Fruit fly (Drosophila melanogaster) whole organism, embryonic: Measurements from ENCODE around the gene CG6785.

Source experiments
- B-H2 ChIP-seq: fragments of 200-800 bp; sonication (Bioruptor generic); optimal IDR thresholded peaks from 2 replicates; lab custom pipeline; 2018; ENCODE audit warnings: missing biosample characterization, mild to moderate bottlenecking, missing genetic modification characterization
- CG10274 ChIP-seq: fragments of 200-800 bp; sonication (Bioruptor generic); optimal IDR thresholded peaks from 3 replicates; lab custom pipeline; 2017; ENCODE audit warnings: missing biosample characterization, mild to moderate bottlenecking, missing genetic modification characterization
- CG10543 ChIP-seq: fragments of 200-800 bp; sonication (Bioruptor generic); optimal IDR thresholded peaks from 3 replicates; lab custom pipeline; 2017; ENCODE audit warnings: missing biosample characterization, mild to moderate bottlenecking, missing genetic modification characterization, moderate library complexity
- CG12769 ChIP-seq: fragments of 200-800 bp; sonication (Bioruptor generic); optimal IDR thresholded peaks from 2 replicates; lab custom pipeline; 2019; ENCODE audit warnings: missing biosample characterization, mild to moderate bottlenecking, missing genetic modification characterization, moderate library complexity
- CG13287 ChIP-seq: fragments of 200-800 bp; sonication (Bioruptor generic); IDR thresholded peaks from 2 replicates; pipeline ENCODE4 v1.3.6; 2022; ENCODE audit warnings: missing biosample characterization, missing genetic modification characterization; ENCODE audit not compliant: partially characterized antibody
- CG14441 ChIP-seq: fragments of 200-800 bp; sonication (Bioruptor generic); IDR thresholded peaks from 2 replicates; pipeline ENCODE4 v1.3.6; 2022; ENCODE audit warnings: missing biosample characterization, missing genetic modification characterization
- CG1603 ChIP-seq: fragments of 200-800 bp; sonication (Bioruptor generic); optimal IDR thresholded peaks from 2 replicates; lab custom pipeline; 2019; ENCODE audit warnings: missing biosample characterization, mild to moderate bottlenecking, missing genetic modification characterization, moderate library complexity
- CG1647 ChIP-seq: fragments of 200-800 bp; sonication (Bioruptor generic); optimal IDR thresholded peaks from 3 replicates; lab custom pipeline; 2016; ENCODE audit warnings: missing biosample characterization, missing genetic modification characterization
- CG17359 ChIP-seq: fragments of 200-800 bp; sonication (Bioruptor generic); optimal IDR thresholded peaks from 3 replicates; lab custom pipeline; 2018; ENCODE audit warnings: missing biosample characterization, mild to moderate bottlenecking, missing genetic modification characterization, moderate library complexity
- CG17829 ChIP-seq: fragments of 200-800 bp; optimal IDR thresholded peaks from 2 replicates; lab custom pipeline; 2019; ENCODE audit warnings: missing biosample characterization, mild to moderate bottlenecking, missing genetic modification characterization, moderate library complexity
- CG2116 ChIP-seq: fragments of 200-800 bp; sonication (Bioruptor generic); optimal IDR thresholded peaks from 3 replicates; lab custom pipeline; 2018; ENCODE audit warnings: missing biosample characterization, mild to moderate bottlenecking, missing genetic modification characterization
- CG2202 ChIP-seq: fragments of 200-800 bp; sonication (Bioruptor generic); optimal IDR thresholded peaks from 2 replicates; lab custom pipeline; 2018; ENCODE audit warnings: missing biosample characterization, mild to moderate bottlenecking, missing genetic modification characterization
- CG31388 ChIP-seq: fragments of 200-800 bp; sonication (Bioruptor generic); optimal IDR thresholded peaks from 2 replicates; lab custom pipeline; 2016; ENCODE audit warnings: missing biosample characterization, missing genetic modification characterization
- CG33213 ChIP-seq: fragments of 200-800 bp; sonication (Bioruptor generic); optimal IDR thresholded peaks from 3 replicates; lab custom pipeline; 2016; ENCODE audit warnings: missing biosample characterization, missing genetic modification characterization
- CG34422 ChIP-seq: fragments of 200-800 bp; sonication (Bioruptor generic); IDR thresholded peaks from 3 replicates; pipeline ENCODE4 v1.3.6; 2022; ENCODE audit warnings: missing biosample characterization, missing genetic modification characterization
- CG43689 ChIP-seq: fragments of 200-800 bp; sonication (Bioruptor generic); IDR thresholded peaks from 2 replicates; pipeline ENCODE4 v1.3.6; 2022; ENCODE audit warnings: missing biosample characterization, missing genetic modification characterization
- CG4617 ChIP-seq: fragments of 200-800 bp; sonication (Bioruptor generic); optimal IDR thresholded peaks from 3 replicates; lab custom pipeline; 2016; ENCODE audit warnings: missing biosample characterization, missing genetic modification characterization, borderline replicate concordance
- CG4730 ChIP-seq: fragments of 200-800 bp; sonication (Bioruptor generic); IDR thresholded peaks from 2 replicates; pipeline ENCODE4 v1.3.6; 2022; ENCODE audit warnings: missing biosample characterization, missing genetic modification characterization
- CG6175 ChIP-seq: fragments of 200-800 bp; sonication (Bioruptor generic); IDR thresholded peaks from 3 replicates; pipeline ENCODE4 v1.3.6; 2022; ENCODE audit warnings: missing biosample characterization, missing genetic modification characterization
- CG6654 ChIP-seq: fragments of 200-800 bp; sonication (Bioruptor generic); optimal IDR thresholded peaks from 2 replicates; lab custom pipeline; 2017; ENCODE audit warnings: missing biosample characterization, mild to moderate bottlenecking, missing genetic modification characterization
- CG6854 ChIP-seq: fragments of 200-800 bp; sonication (Bioruptor generic); optimal IDR thresholded peaks from 3 replicates; lab custom pipeline; 2017; ENCODE audit warnings: missing biosample characterization, mild to moderate bottlenecking, missing genetic modification characterization
- CG7786 ChIP-seq: fragments of 200-800 bp; sonication (Bioruptor generic); optimal IDR thresholded peaks from 2 replicates; lab custom pipeline; 2016; ENCODE audit warnings: missing biosample characterization, missing genetic modification characterization
- CG8089 ChIP-seq: fragments of 200-800 bp; sonication (Bioruptor generic); optimal IDR thresholded peaks from 3 replicates; lab custom pipeline; 2016; ENCODE audit warnings: missing biosample characterization, missing genetic modification characterization
- D19A ChIP-seq: fragments of 200-800 bp; optimal IDR thresholded peaks from 3 replicates; lab custom pipeline; 2019; ENCODE audit warnings: missing biosample characterization, mild to moderate bottlenecking, missing genetic modification characterization, moderate library complexity
- D19B ChIP-seq: fragments of 200-800 bp; sonication (Bioruptor generic); optimal IDR thresholded peaks from 2 replicates; lab custom pipeline; 2017; ENCODE audit warnings: missing biosample characterization, mild to moderate bottlenecking, missing genetic modification characterization
- Dfd ChIP-seq, 2 experiments: fragments of >200 bp; optimal IDR thresholded peaks; 2 replicates each; lab custom pipeline; 2017; ENCODE audit warnings: missing biosample characterization in 2 of 2, missing genetic modification characterization in 2 of 2
- Hand ChIP-seq: fragments of 200-800 bp; sonication (Bioruptor generic); optimal IDR thresholded peaks from 2 replicates; lab custom pipeline; 2017; ENCODE audit warnings: mild to moderate bottlenecking, missing biosample characterization, missing genetic modification reagents, missing genetic modification characterization
- HmgZ ChIP-seq: fragments of 200-800 bp; sonication (Bioruptor generic); optimal IDR thresholded peaks from 2 replicates; lab custom pipeline; 2018; ENCODE audit warnings: missing biosample characterization, mild to moderate bottlenecking, missing genetic modification characterization
- YL-1 ChIP-seq: fragments of 200-800 bp; sonication (Bioruptor generic); optimal IDR thresholded peaks from 3 replicates; lab custom pipeline; 2017; ENCODE audit warnings: missing biosample characterization, mild to moderate bottlenecking, missing genetic modification characterization
- bowl ChIP-seq: fragments of 200-800 bp; sonication (Bioruptor generic); IDR thresholded peaks from 2 replicates; pipeline ENCODE4 v1.3.6; 2022; ENCODE audit warnings: missing biosample characterization, missing genetic modification characterization
- cg ChIP-seq: fragments of 200-800 bp; sonication (Bioruptor generic); optimal IDR thresholded peaks from 3 replicates; lab custom pipeline; 2019; ENCODE audit warnings: missing biosample characterization, mild to moderate bottlenecking, missing genetic modification characterization, moderate library complexity
- chinmo ChIP-seq: fragments of 200-800 bp; sonication (Bioruptor generic); IDR thresholded peaks from 4 replicates; pipeline ENCODE4 v1.3.6; 2022; ENCODE audit warnings: missing biosample characterization, missing genetic modification characterization; ENCODE audit not compliant: partially characterized antibody
- dm ChIP-seq: fragments of 200-800 bp; sonication (Bioruptor generic); optimal IDR thresholded peaks from 3 replicates; lab custom pipeline; 2016; ENCODE audit warnings: missing biosample characterization, missing genetic modification characterization
- dysf ChIP-seq: fragments of 200-800 bp; sonication (Bioruptor generic); IDR thresholded peaks from 3 replicates; pipeline ENCODE4 v1.3.6; 2022; ENCODE audit warnings: missing biosample characterization, missing genetic modification characterization
- gce ChIP-seq: fragments of 200-800 bp; sonication (Bioruptor generic); IDR thresholded peaks from 3 replicates; pipeline ENCODE4 v1.3.6; 2022; ENCODE audit warnings: missing biosample characterization, missing genetic modification characterization
- grau ChIP-seq: fragments of 200-800 bp; optimal IDR thresholded peaks from 3 replicates; lab custom pipeline; 2019; ENCODE audit warnings: missing biosample characterization, mild to moderate bottlenecking, missing genetic modification characterization, moderate library complexity
- gro ChIP-seq: fragments of 200-800 bp; sonication (Bioruptor generic); optimal IDR thresholded peaks from 2 replicates; lab custom pipeline; 2016; ENCODE audit warnings: missing biosample characterization, missing genetic modification characterization
- hth ChIP-seq: fragments of >200 bp; optimal IDR thresholded peaks from 2 replicates; lab custom pipeline; 2017; ENCODE audit warnings: inconsistent platforms
- klu ChIP-seq: fragments of 200-800 bp; sonication (Bioruptor generic); IDR thresholded peaks from 2 replicates; pipeline ENCODE4 v1.3.6; 2022; ENCODE audit warnings: missing biosample characterization, missing genetic modification characterization
- kni ChIP-seq: fragments of 200-800 bp; sonication (Bioruptor generic); optimal IDR thresholded peaks from 3 replicates; lab custom pipeline; 2017; ENCODE audit warnings: mild to moderate bottlenecking, missing biosample characterization, missing genetic modification reagents, missing genetic modification characterization
- knrl ChIP-seq: fragments of 200-800 bp; sonication (Bioruptor generic); IDR thresholded peaks from 3 replicates; pipeline ENCODE4 v1.3.6; 2022; ENCODE audit warnings: missing biosample characterization, missing genetic modification characterization; ENCODE audit not compliant: partially characterized antibody
- lbe ChIP-seq: fragments of 200-800 bp; sonication (Bioruptor generic); optimal IDR thresholded peaks from 2 replicates; lab custom pipeline; 2016; ENCODE audit warnings: missing biosample characterization, mild to moderate bottlenecking, missing genetic modification characterization
- mirr ChIP-seq: fragments of 200-800 bp; sonication (Bioruptor generic); optimal IDR thresholded peaks from 3 replicates; lab custom pipeline; 2018; ENCODE audit warnings: missing biosample characterization, mild to moderate bottlenecking, missing genetic modification characterization
- pnt ChIP-seq: fragments of 200-800 bp; sonication (Bioruptor generic); optimal IDR thresholded peaks from 3 replicates; lab custom pipeline; 2016; ENCODE audit warnings: missing biosample characterization, missing genetic modification characterization
- schlank ChIP-seq: fragments of 200-800 bp; sonication (Bioruptor generic); optimal IDR thresholded peaks from 2 replicates; lab custom pipeline; 2018; ENCODE audit warnings: missing biosample characterization, mild to moderate bottlenecking, missing genetic modification characterization
- scrt ChIP-seq: fragments of 200-800 bp; sonication (Bioruptor generic); optimal IDR thresholded peaks from 2 replicates; lab custom pipeline; 2018; ENCODE audit warnings: missing biosample characterization, mild to moderate bottlenecking, missing genetic modification characterization, moderate library complexity
- so ChIP-seq: fragments of 200-800 bp; sonication (Bioruptor generic); IDR thresholded peaks from 3 replicates; pipeline ENCODE4 v1.3.6; 2022; ENCODE audit warnings: missing biosample characterization, missing genetic modification characterization
- sug ChIP-seq: fragments of 200-800 bp; optimal IDR thresholded peaks from 2 replicates; lab custom pipeline; 2019; ENCODE audit warnings: missing biosample characterization, mild to moderate bottlenecking, missing genetic modification characterization, moderate library complexity
- vnd ChIP-seq: fragments of 200-800 bp; sonication (Bioruptor generic); IDR thresholded peaks from 3 replicates; pipeline ENCODE4 v1.3.6; 2022; ENCODE audit warnings: missing biosample characterization, missing genetic modification characterization; ENCODE audit not compliant: partially characterized antibody
- zen2 ChIP-seq: fragments of 200-800 bp; sonication (Bioruptor generic); IDR thresholded peaks from 3 replicates; pipeline ENCODE4 v1.3.6; 2022; ENCODE audit warnings: missing biosample characterization, missing genetic modification characterization; ENCODE audit not compliant: partially characterized antibody
- zf30C ChIP-seq: fragments of 200-800 bp; sonication (Bioruptor generic); optimal IDR thresholded peaks from 3 replicates; lab custom pipeline; 2018; ENCODE audit warnings: missing biosample characterization, mild to moderate bottlenecking, missing genetic modification characterization

Gene CG6785

DNA sequence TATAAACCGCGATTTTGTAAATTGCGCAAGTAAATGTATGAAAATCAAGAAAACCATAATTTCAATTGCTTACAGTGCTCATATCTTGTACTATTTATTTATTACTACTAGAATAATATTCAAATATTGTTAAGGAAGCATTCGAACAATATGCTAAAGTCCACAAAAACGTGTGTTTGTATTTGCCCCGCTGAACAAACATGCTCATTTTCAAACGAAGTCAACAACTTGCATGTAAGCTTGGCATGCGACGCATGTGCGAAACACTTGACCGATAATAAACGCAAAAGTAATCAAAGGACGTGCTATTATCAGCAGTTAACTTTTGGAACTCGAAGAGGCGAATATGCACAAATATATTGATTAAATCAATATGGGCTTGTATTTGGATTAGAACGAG lies 23.8 kb downstream of the CG6785 start (continued):
- TF ChIP-seq CG6175 (no peak), scrt (peak; percentile 40), pnt (GFP tag; lab: Kevin White, UChicago) (no peak), zf30C (GFP tag; lab: Kevin White, UChicago) (no peak), grau (peak; percentile 60), D19A (tag; lab: Kevin White, UChicago) (peak; percentile 27), chinmo (no peak), CG4730 (GFP tag; lab: Robert Waterston, UW) (no peak), HmgZ (tag; lab: Kevin White, UChicago) (peak; percentile 60), hth (lab: Kevin White, UChicago) (no peak), CG6654 (GFP tag; lab: Kevin White, UChicago) (no peak), lbe (GFP tag; lab: Kevin White, UChicago) (no peak), CG17829 (no peak), CG43689 (no peak), YL-1 (GFP tag; lab: Kevin White, UChicago) (peak; percentile 11), Dfd (GFP tag; optimal IDR thresholded peaks at IDR 0.05; lab: Kevin White, UChicago) (no peak), B-H2 (GFP tag; lab: Kevin White, UChicago) (peak; percentile 52), gro (GFP tag; lab: Kevin White, UChicago) (peak; percentile 25), CG17359 (tag; lab: Kevin White, UChicago) (peak; percentile 74), CG7786 (GFP tag; lab: Kevin White, UChicago) (no peak), cg (GFP tag; lab: Kevin White, UChicago) (no peak), CG6854 (GFP tag; lab: Kevin White, UChicago) (peak; percentile 48), dm (GFP tag; lab: Kevin White, UChicago) (no peak), CG8089 (GFP tag; lab: Kevin White, UChicago) (peak; percentile 44), schlank (tag; lab: Kevin White, UChicago) (peak; percentile 75), CG10543 (GFP tag; lab: Kevin White, UChicago) (peak; percentile 80), mirr (peak; percentile 27), sug (tag; lab: Kevin White, UChicago) (no peak), CG2116 (peak; percentile 55), gce (GFP tag; lab: Robert Waterston, UW) (no peak), CG2202 (tag; lab: Kevin White, UChicago) (peak; percentile 76), CG1647 (GFP tag; lab: Kevin White, UChicago) (peak; percentile 33), Hand (GFP tag; lab: Kevin White, UChicago) (peak; percentile 42), kni (GFP tag; lab: Kevin White, UChicago) (peak; percentile 31), so (peak; percentile 7; the same call in 2 of the 3 replicates), CG13287 (GFP tag; lab: Robert Waterston, UW) (no peak), CG12769 (no peak), vnd (no peak), CG33213 (peak; percentile 23), CG10274 (GFP tag; lab: Kevin White, UChicago) (peak; percentile 8), CG31388 (no peak), knrl (no peak), D19B (no peak), dysf (GFP tag; lab: Robert Waterston, UW) (peak; percentile 47; the same call in 2 of the 3 replicates), CG14441 (GFP tag; lab: Robert Waterston, UW) (no peak), bowl (GFP tag; lab: Robert Waterston, UW) (no peak), zen2 (GFP tag; lab: Robert Waterston, UW) (no peak), CG34422 (GFP tag; lab: Robert Waterston, UW) (no peak), CG1603 (tag; lab: Kevin White, UChicago) (peak; percentile 69), klu (GFP tag; lab: Robert Waterston, UW) (no peak), CG4617 (no peak)
